Worm (Caenorhabditis elegans): ENCODE measurements around the gene crh-2.

DNA sequence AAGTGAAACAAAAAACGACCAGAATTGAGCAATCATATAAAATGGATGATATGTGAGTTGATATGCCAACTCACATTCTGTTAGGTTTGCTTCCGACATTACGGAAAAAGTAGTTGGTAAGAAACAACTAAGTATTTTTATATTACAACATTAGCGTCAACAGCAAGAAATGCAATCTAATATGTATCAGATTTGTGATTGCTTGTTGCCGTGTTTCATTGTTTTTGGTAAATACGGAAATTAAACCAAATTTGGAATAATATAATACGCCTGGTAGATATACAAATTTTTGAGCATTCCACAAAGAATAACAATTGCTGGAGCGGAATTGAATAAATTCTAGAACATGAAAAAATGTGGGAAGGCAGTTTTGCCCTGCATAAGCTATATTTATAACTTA, 32.8 kb downstream of the crh-2 start, which contains the start of gene srb-12:
- no peak for TF ChIP-seq fkh-4 (tag; optimal IDR thresholded peaks at IDR 0.05; ENCODE audit: borderline replicate concordance)
- no peak for TF ChIP-seq nhr-237 (tag; optimal IDR thresholded peaks at IDR 0.05)

All from whole organism, L1 larva.